Worm (Caenorhabditis elegans): ENCODE data around the gene alp-1.

DNA sequence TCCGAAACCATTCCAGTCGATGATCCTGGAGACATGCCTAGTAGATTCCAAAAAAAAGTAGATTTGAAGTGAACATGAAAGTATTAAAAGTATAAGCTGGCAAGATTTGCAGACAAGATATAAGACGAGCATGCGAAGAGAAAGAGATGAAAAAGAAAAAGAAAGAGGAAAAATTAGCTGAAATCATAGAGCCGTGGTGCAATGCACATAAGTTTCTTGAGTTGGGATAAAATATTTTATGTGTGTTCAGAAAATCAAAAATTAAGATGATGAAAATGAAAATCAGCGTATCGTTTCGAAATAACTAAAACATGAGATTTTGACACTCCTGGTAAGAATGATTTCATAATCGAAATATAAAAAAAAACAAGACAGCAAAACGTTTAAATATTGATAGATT lies 7.8 kb upstream of the alp-1 start, which contains the start of gene T11B7.2:
- TF ChIP-seq med-1 (GFP tag; optimal IDR thresholded peaks at IDR 0.05; ENCODE audit: insufficient read depth) (no peak), flt-1 (GFP tag; IDR thresholded peaks at IDR 0.05) (no peak)

All from whole organism, midembryonic.